4 worm cellular contexts compared by ENCODE assay signal in the genomic region with DNA sequence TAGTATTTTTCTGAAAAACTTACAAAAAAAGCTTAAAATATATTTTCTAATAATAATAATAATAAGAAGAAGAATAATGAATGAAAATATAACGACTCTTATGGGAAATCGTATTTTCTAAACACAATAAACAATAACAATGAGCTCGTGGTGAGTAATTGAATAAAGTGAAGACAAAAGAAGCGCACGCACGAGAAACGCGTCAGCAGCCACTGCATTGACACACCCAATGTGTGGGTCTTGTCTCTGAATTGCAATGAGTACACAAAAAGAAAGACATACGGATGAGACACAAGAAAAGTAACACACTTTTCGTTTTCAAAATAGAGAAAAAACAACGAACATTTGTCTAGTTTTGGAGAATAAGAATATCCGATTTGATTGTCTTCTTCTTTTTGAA.
A peak's percentile ranks its signal among the peaks of the same experiment; 100 is the strongest.
TF ChIP-seq lines count a peak whose summit lies in the region.

TSS of gene F35A5.8 (minus strand) at position 151 of the 400 bp plus-strand sequence.

TF ChIP-seq in whole organism, L2 larva, 48 proteins besides CTCF, POLR2A, EP300 and RAD21 (continues in another document):
- TF ChIP-seq lin-11 (tag; optimal IDR thresholded peaks at IDR 0.05; lab: Kevin White, UChicago) (no peak), snpc-4 (tag; optimal IDR thresholded peaks at IDR 0.05; lab: Kevin White, UChicago) (peak; percentile 23), sem-4 (tag; optimal IDR thresholded peaks at IDR 0.05; lab: Kevin White, UChicago) (peak; percentile 88), mab-5 (tag; optimal IDR thresholded peaks at IDR 0.05; lab: Kevin White, UChicago) (peak; percentile 14), C34F6.9 (tag; optimal IDR thresholded peaks at IDR 0.05; lab: Kevin White, UChicago) (peak; percentile 78), nhr-129 (tag; optimal IDR thresholded peaks at IDR 0.05; lab: Kevin White, UChicago) (peak; percentile 85), unc-55 (GFP tag; optimal IDR thresholded peaks at IDR 0.05; lab: Kevin White, UChicago) (peak; percentile 75), Y55F3AM.14 (GFP tag; optimal IDR thresholded peaks at IDR 0.05; lab: Kevin White, UChicago) (no peak), ztf-4 (tag; optimal IDR thresholded peaks at IDR 0.05; lab: Kevin White, UChicago) (peak; percentile 9), fos-1 (tag; optimal IDR thresholded peaks at IDR 0.05; lab: Kevin White, UChicago) (peak; percentile 79), nhr-77 (tag; optimal IDR thresholded peaks at IDR 0.05; lab: Kevin White, UChicago) (no peak), zag-1 (tag; optimal IDR thresholded peaks at IDR 0.05; lab: Kevin White, UChicago) (peak; percentile 33), lsy-2 (tag; optimal IDR thresholded peaks at IDR 0.05; lab: Kevin White, UChicago) (peak; percentile 74 to 86), sma-9 (GFP tag; optimal IDR thresholded peaks at IDR 0.05; lab: Kevin White, UChicago) (peak; percentile 91), sma-9 (tag; optimal IDR thresholded peaks at IDR 0.05; lab: Kevin White, UChicago) (no peak), nhr-6 (tag; optimal IDR thresholded peaks at IDR 0.05; lab: Kevin White, UChicago) (peak; percentile 62), sma-3 (GFP tag; optimal IDR thresholded peaks at IDR 0.05; lab: Kevin White, UChicago) (peak; percentile 56), lin-13 (GFP tag; optimal IDR thresholded peaks at IDR 0.05; lab: Kevin White, UChicago) (peak; percentile 77), gmeb-1 (tag; optimal IDR thresholded peaks at IDR 0.05; lab: Kevin White, UChicago) (peak; percentile 76), nhr-10 (tag; optimal IDR thresholded peaks at IDR 0.05; lab: Kevin White, UChicago) (no peak), ztf-11 (tag; optimal IDR thresholded peaks at IDR 0.05; lab: Kevin White, UChicago) (no peak), nhr-21 (tag; optimal IDR thresholded peaks at IDR 0.05; lab: Kevin White, UChicago) (no peak)

TF ChIP-seq in whole organism, L4 larva, 104 proteins besides CTCF, POLR2A, EP300 and RAD21 (continues in another document):
- TF ChIP-seq hmg-1.1 (GFP tag; IDR thresholded peaks at IDR 0.05; lab: Robert Waterston, UW) (peak; percentile 65), attf-4 (tag; optimal IDR thresholded peaks at IDR 0.05; lab: Kevin White, UChicago) (no peak), snpc-4 (tag; optimal IDR thresholded peaks at IDR 0.05; lab: Kevin White, UChicago) (no peak), Y75B8A.6 (GFP tag; IDR thresholded peaks at IDR 0.05; lab: Robert Waterston, UW) (no peak), zag-1 (tag; optimal IDR thresholded peaks at IDR 0.05; lab: Kevin White, UChicago) (no peak), T20F7.1 (GFP tag; optimal IDR thresholded peaks at IDR 0.05; lab: Kevin White, UChicago) (no peak), nhr-41 (GFP tag; IDR thresholded peaks at IDR 0.05; lab: Robert Waterston, UW) (no peak), dmd-9 (GFP tag; IDR thresholded peaks at IDR 0.05; lab: Robert Waterston, UW) (0 out of 2 replicates have a peak, but pooled peaks have one; percentile 45), daf-16 (GFP tag; optimal IDR thresholded peaks at IDR 0.05; lab: Kevin White, UChicago) (peak in 1 of 2 experiments; percentile 80), daf-16 (tag; optimal IDR thresholded peaks at IDR 0.05; lab: Kevin White, UChicago) (peak; percentile 63), T26A8.4 (GFP tag; IDR thresholded peaks at IDR 0.05; lab: Robert Waterston, UW) (peak; percentile 71), nhr-10 (tag; optimal IDR thresholded peaks at IDR 0.05; lab: Kevin White, UChicago) (no peak), nhr-48 (tag; optimal IDR thresholded peaks at IDR 0.05; lab: Kevin White, UChicago) (peak; percentile 34), unc-62 (GFP tag; optimal IDR thresholded peaks at IDR 0.05 in 1 of 2; lab: Kevin White, UChicago) (peak in 1 of 2 experiments; percentile 95), unc-62 (tag; optimal IDR thresholded peaks at IDR 0.05; lab: Kevin White, UChicago) (no peak), spr-3 (GFP tag; optimal IDR thresholded peaks at IDR 0.05; lab: Kevin White, UChicago) (no peak), daf-8 (GFP tag; IDR thresholded peaks at IDR 0.05; lab: Robert Waterston, UW) (no peak), dve-1 (tag; optimal IDR thresholded peaks at IDR 0.05; lab: Kevin White, UChicago; ENCODE audit: insufficient read depth) (peak; percentile 86), lsy-2 (tag; optimal IDR thresholded peaks at IDR 0.05; lab: Kevin White, UChicago) (peak in 1 of 2 experiments; percentile 28), skn-1 (tag; optimal IDR thresholded peaks at IDR 0.05; lab: Kevin White, UChicago) (no peak), zip-11 (GFP tag; IDR thresholded peaks at IDR 0.05; lab: Robert Waterston, UW) (no peak), nhr-76 (tag; optimal IDR thresholded peaks at IDR 0.05; lab: Kevin White, UChicago) (no peak), spr-1 (tag; optimal IDR thresholded peaks at IDR 0.05; lab: Kevin White, UChicago) (peak; percentile 16)

TF ChIP-seq in whole organism, late embryonic, 69 proteins besides CTCF, POLR2A, EP300 and RAD21:
- TF ChIP-seq ceh-2 (tag; optimal IDR thresholded peaks at IDR 0.05; lab: Kevin White, UChicago) (no peak), nfya-1 (tag; optimal IDR thresholded peaks at IDR 0.05; lab: Kevin White, UChicago) (peak; percentile 50), fkh-6 (tag; optimal IDR thresholded peaks at IDR 0.05; lab: Kevin White, UChicago) (no peak), sdc-2 (tag; optimal IDR thresholded peaks at IDR 0.05; lab: Kevin White, UChicago) (no peak), zip-5 (tag; optimal IDR thresholded peaks at IDR 0.05; lab: Kevin White, UChicago) (peak; percentile 22), tbx-2 (tag; optimal IDR thresholded peaks at IDR 0.05; lab: Kevin White, UChicago) (peak; percentile 47), ceh-45 (GFP tag; IDR thresholded peaks at IDR 0.05; lab: Robert Waterston, UW) (no peak), F13H6.1 (tag; optimal IDR thresholded peaks at IDR 0.05; lab: Kevin White, UChicago) (no peak), ttx-3 (tag; optimal IDR thresholded peaks at IDR 0.05; lab: Kevin White, UChicago) (peak; percentile 10), sox-2 (GFP tag; IDR thresholded peaks at IDR 0.05; lab: Robert Waterston, UW) (peak; percentile 66), sox-4 (tag; optimal IDR thresholded peaks at IDR 0.05; lab: Kevin White, UChicago) (peak; percentile 37), unc-55 (GFP tag; optimal IDR thresholded peaks at IDR 0.05; lab: Kevin White, UChicago) (peak; percentile 45), ceh-31 (tag; optimal IDR thresholded peaks at IDR 0.05; lab: Kevin White, UChicago) (peak; percentile 46), rnt-1 (tag; optimal IDR thresholded peaks at IDR 0.05; lab: Kevin White, UChicago) (peak; percentile 2), unc-42 (tag; optimal IDR thresholded peaks at IDR 0.05; lab: Kevin White, UChicago) (peak; percentile 94), pax-1 (tag; optimal IDR thresholded peaks at IDR 0.05; lab: Kevin White, UChicago) (no peak), fax-1 (tag; optimal IDR thresholded peaks at IDR 0.05; lab: Kevin White, UChicago) (no peak), unc-3 (GFP tag; conservative IDR thresholded peaks at IDR 0.05; lab: Robert Waterston, UW) (no peak), unc-3 (tag; optimal IDR thresholded peaks at IDR 0.05; lab: Kevin White, UChicago) (peak; percentile 16), pha-4 (tag; optimal IDR thresholded peaks at IDR 0.05; lab: Kevin White, UChicago) (no peak)
TF ChIP-seq in whole organism, late embryonic: peak in this region for 11.

TF ChIP-seq in whole organism, mixed stage, embryonic, 35 proteins besides CTCF, POLR2A, EP300 and RAD21:
- TF ChIP-seq ceh-43 (GFP tag; optimal IDR thresholded peaks at IDR 0.05; lab: Kevin White, UChicago) (peak; percentile 9), lsy-2 (tag; optimal IDR thresholded peaks at IDR 0.05; lab: Kevin White, UChicago) (peak; percentile 38), lin-13 (tag; optimal IDR thresholded peaks at IDR 0.05; lab: Kevin White, UChicago) (peak; percentile 94), unc-62 (GFP tag; optimal IDR thresholded peaks at IDR 0.05; lab: Kevin White, UChicago) (peak; percentile 4), elt-3 (tag; optimal IDR thresholded peaks at IDR 0.05; lab: Kevin White, UChicago) (no peak), ces-1 (GFP tag; optimal IDR thresholded peaks at IDR 0.05; lab: Kevin White, UChicago) (peak; percentile 98), nhr-76 (tag; optimal IDR thresholded peaks at IDR 0.05; lab: Kevin White, UChicago) (no peak), sem-2 (GFP tag; optimal IDR thresholded peaks at IDR 0.05; lab: Kevin White, UChicago) (no peak), flh-1 (GFP tag; optimal IDR thresholded peaks at IDR 0.05; lab: Kevin White, UChicago) (no peak), snpc-4 (tag; optimal IDR thresholded peaks at IDR 0.05; lab: Kevin White, UChicago) (no peak), nhr-12 (tag; optimal IDR thresholded peaks at IDR 0.05; lab: Kevin White, UChicago) (no peak), ham-2 (GFP tag; optimal IDR thresholded peaks at IDR 0.05; lab: Kevin White, UChicago) (no peak), sptf-1 (tag; optimal IDR thresholded peaks at IDR 0.05; lab: Kevin White, UChicago) (peak; percentile 13), hlh-1 (tag; optimal IDR thresholded peaks at IDR 0.05; lab: Kevin White, UChicago) (no peak), pha-4 (tag; optimal IDR thresholded peaks at IDR 0.05; lab: Kevin White, UChicago) (peak; percentile 82), ceh-39 (tag; optimal IDR thresholded peaks at IDR 0.05; lab: Kevin White, UChicago) (no peak), unc-120 (tag; optimal IDR thresholded peaks at IDR 0.05; lab: Kevin White, UChicago; ENCODE audit: poor library complexity, severe bottlenecking) (peak; percentile 26), nhr-237 (tag; optimal IDR thresholded peaks at IDR 0.05; lab: Kevin White, UChicago) (peak; percentile 46), blmp-1 (tag; optimal IDR thresholded peaks at IDR 0.05; lab: Kevin White, UChicago) (peak; percentile 5), mep-1 (tag; optimal IDR thresholded peaks at IDR 0.05; lab: Kevin White, UChicago) (peak; percentile 53), ceh-83 (GFP tag; optimal IDR thresholded peaks at IDR 0.05; lab: Kevin White, UChicago) (no peak)
